Worm (Caenorhabditis elegans): ENCODE measurements around the gene hhat-2.

The hhat-2 gene

ce11 chrIV:14824878-14825352 lies 4.0 kb downstream of the hhat-2 start, which contains the start of gene sec-61.A (continued):
- TF ChIP-seq ZK546.5 (tag; optimal IDR thresholded peaks at IDR 0.05) (no peak), mbf-1 (tag; optimal IDR thresholded peaks at IDR 0.05) (no peak), lin-39 (tag; optimal IDR thresholded peaks at IDR 0.05) (no peak), nhr-129 (tag; optimal IDR thresholded peaks at IDR 0.05) (peak; percentile 66), blmp-1 (tag; optimal IDR thresholded peaks at IDR 0.05; ENCODE audit: insufficient read depth) (no peak), ceh-82 (tag; optimal IDR thresholded peaks at IDR 0.05) (no peak), unc-39 (tag; optimal IDR thresholded peaks at IDR 0.05) (no peak), Y55F3AM.14 (GFP tag; optimal IDR thresholded peaks at IDR 0.05) (no peak), unc-62 (GFP tag; optimal IDR thresholded peaks at IDR 0.05) (no peak), snpc-4 (tag; optimal IDR thresholded peaks at IDR 0.05) (no peak), aly-2 (tag; optimal IDR thresholded peaks at IDR 0.05) (no peak), nhr-11 (tag; optimal IDR thresholded peaks at IDR 0.05) (no peak), F13H6.1 (tag; optimal IDR thresholded peaks at IDR 0.05) (peak; percentile 75), nhr-21 (tag; optimal IDR thresholded peaks at IDR 0.05) (peak; percentile 80), nhr-77 (tag; optimal IDR thresholded peaks at IDR 0.05) (no peak), alr-1 (tag; optimal IDR thresholded peaks at IDR 0.05) (no peak), ceh-16 (tag; optimal IDR thresholded peaks at IDR 0.05) (peak; percentile 43), nhr-6 (tag; optimal IDR thresholded peaks at IDR 0.05) (no peak), elt-1 (tag; optimal IDR thresholded peaks at IDR 0.05) (no peak), lsy-2 (tag; optimal IDR thresholded peaks at IDR 0.05) (peak; percentile 98 to 99), ztf-1 (GFP tag; conservative IDR thresholded peaks at IDR 0.05) (no peak), zag-1 (tag; optimal IDR thresholded peaks at IDR 0.05) (no peak), sem-4 (tag; optimal IDR thresholded peaks at IDR 0.05) (no peak), lin-11 (tag; optimal IDR thresholded peaks at IDR 0.05) (peak; percentile 62), nhr-10 (tag; optimal IDR thresholded peaks at IDR 0.05) (peak; percentile 17), fos-1 (tag; optimal IDR thresholded peaks at IDR 0.05) (peak; percentile 45)

- TF ChIP-seq skn-1 (tag; optimal IDR thresholded peaks at IDR 0.05): no peak
- TF ChIP-seq ztf-1 (GFP tag; conservative IDR thresholded peaks at IDR 0.05): 0 out of 2 replicates have a peak, but pooled peaks have one; percentile 62
Observed at ce11 chrIV:14824201-14824600, 4.7 kb downstream of the hhat-2 start.

- TF ChIP-seq nhr-129 (tag; optimal IDR thresholded peaks at IDR 0.05): no peak
- no peak for TF ChIP-seq sma-3 (GFP tag; optimal IDR thresholded peaks at IDR 0.05)
- peak; percentile 53 for TF ChIP-seq nhr-21 (tag; optimal IDR thresholded peaks at IDR 0.05)
- peak; percentile 13 for TF ChIP-seq crh-2 (tag; optimal IDR thresholded peaks at IDR 0.05)
- peak; percentile 26 for TF ChIP-seq lin-13 (GFP tag; optimal IDR thresholded peaks at IDR 0.05)
- peak; percentile 11 for TF ChIP-seq ama-1 (optimal IDR thresholded peaks at IDR 0.05)
- peak in 1 of 2 experiments; percentile 48 for TF ChIP-seq lsy-2 (tag; optimal IDR thresholded peaks at IDR 0.05)
Observed at ce11 chrIV:14822267-14822666, 6.7 kb downstream of the hhat-2 start.

- TF ChIP-seq ztf-11 (tag; optimal IDR thresholded peaks at IDR 0.05) (no peak), snpc-4 (tag; optimal IDR thresholded peaks at IDR 0.05) (no peak), egl-27 (tag; optimal IDR thresholded peaks at IDR 0.05) (no peak), zag-1 (tag; optimal IDR thresholded peaks at IDR 0.05) (no peak), lin-13 (GFP tag; optimal IDR thresholded peaks at IDR 0.05) (no peak), crh-2 (tag; optimal IDR thresholded peaks at IDR 0.05) (no peak), nhr-10 (tag; optimal IDR thresholded peaks at IDR 0.05) (no peak), unc-62 (GFP tag; optimal IDR thresholded peaks at IDR 0.05) (no peak), fos-1 (tag; optimal IDR thresholded peaks at IDR 0.05) (no peak), lin-39 (tag; optimal IDR thresholded peaks at IDR 0.05) (no peak), elt-1 (tag; optimal IDR thresholded peaks at IDR 0.05) (no peak), ztf-4 (tag; optimal IDR thresholded peaks at IDR 0.05) (no peak), mab-5 (tag; optimal IDR thresholded peaks at IDR 0.05) (no peak), sma-9 (GFP tag; optimal IDR thresholded peaks at IDR 0.05) (no peak), sma-9 (tag; optimal IDR thresholded peaks at IDR 0.05) (no peak), ceh-16 (tag; optimal IDR thresholded peaks at IDR 0.05) (no peak)
Observed at ce11 chrIV:14816288-14816687, 12.6 kb downstream of the hhat-2 start, which contains the start of gene Y57G11C.46. Y57G11C.46 (minus strand) TSS chrIV:14816388.

All from whole organism, L2 larva.